Fruit fly (Drosophila melanogaster): ENCODE results near the gene CG32278.

DNA sequence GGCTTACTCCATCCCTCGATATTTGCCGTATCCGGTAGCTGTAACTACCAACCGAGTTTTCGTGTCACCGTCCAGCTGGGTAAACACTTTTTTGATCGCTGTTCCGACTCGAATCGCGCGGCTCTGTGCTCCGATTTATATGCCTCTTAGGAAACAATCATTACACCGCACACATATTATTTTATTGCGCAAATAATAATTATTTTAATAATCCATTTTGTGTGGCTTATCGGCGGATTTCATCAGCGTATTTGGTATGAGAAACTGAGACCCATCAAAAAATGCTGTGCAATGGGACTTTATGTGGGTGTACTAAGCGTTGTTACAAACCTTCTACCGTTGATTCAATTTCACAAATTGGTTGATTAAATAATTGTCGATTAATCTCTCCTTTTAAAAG, 34.0 kb downstream of the CG32278 start, which contains the start of gene CG32271:
- no peak for TF ChIP-seq CG13204 (GFP tag; optimal IDR thresholded peaks at IDR 0.05)
- TF ChIP-seq CG4496 (GFP tag; IDR thresholded peaks at IDR 0.05): no peak
